Worm (Caenorhabditis elegans): ENCODE results near the gene fbxb-116.

DNA sequence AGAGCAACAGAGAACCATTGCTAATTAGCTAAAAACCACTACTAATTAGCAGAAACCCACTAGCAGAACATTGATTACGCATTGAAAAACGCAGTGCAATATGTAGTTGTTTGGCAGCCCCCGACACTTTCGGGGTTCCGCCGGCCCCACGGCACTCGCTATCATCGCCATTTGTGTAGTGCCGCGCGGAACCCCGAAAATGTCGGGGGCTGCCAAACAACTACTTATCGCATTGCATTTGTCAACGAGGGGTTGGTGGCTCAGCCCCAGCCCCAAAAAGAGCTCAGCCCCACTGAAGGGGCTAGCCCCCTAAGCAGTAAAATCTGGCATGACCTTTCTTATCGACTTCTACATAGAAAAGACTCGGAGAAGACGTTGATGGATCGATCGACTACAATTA is 25.8 kb downstream of the fbxb-116 start:
- no peak for TF ChIP-seq rnt-1 (tag; optimal IDR thresholded peaks at IDR 0.05)
- no peak for TF ChIP-seq jun-1 (tag; optimal IDR thresholded peaks at IDR 0.05)
- no peak for TF ChIP-seq hlh-4 (tag; optimal IDR thresholded peaks at IDR 0.05)
- no peak for TF ChIP-seq nhr-20 (tag; optimal IDR thresholded peaks at IDR 0.05)
- TF ChIP-seq alr-1 (tag; optimal IDR thresholded peaks at IDR 0.05; ENCODE audit: borderline replicate concordance): no peak
- TF ChIP-seq snpc-4 (tag; optimal IDR thresholded peaks at IDR 0.05): no peak
- TF ChIP-seq unc-98 (GFP tag; IDR thresholded peaks at IDR 0.05): no peak
- TF ChIP-seq elt-2 (tag; optimal IDR thresholded peaks at IDR 0.05): no peak
- TF ChIP-seq fos-1 (tag; optimal IDR thresholded peaks at IDR 0.05): no peak
- TF ChIP-seq ceh-82 (tag; optimal IDR thresholded peaks at IDR 0.05): no peak
- no peak for TF ChIP-seq zag-1 (tag; optimal IDR thresholded peaks at IDR 0.05)
- no peak for TF ChIP-seq nhr-12 (tag; optimal IDR thresholded peaks at IDR 0.05)
